Fruit fly (Drosophila melanogaster) whole organism, embryonic: ENCODE results near the gene CG32811.

Source experiments
- CG10431 ChIP-seq: fragments of 200-800 bp; sonication (Bioruptor generic); optimal IDR thresholded peaks from 3 replicates; lab custom pipeline; 2018; ENCODE audit warnings: missing biosample characterization, mild to moderate bottlenecking, missing genetic modification characterization
- CG10565 ChIP-seq: fragments of 200-800 bp; sonication (Bioruptor generic); optimal IDR thresholded peaks from 3 replicates; lab custom pipeline; 2016; ENCODE audit warnings: missing biosample characterization, mild to moderate bottlenecking, missing genetic modification characterization
- CG12155 ChIP-seq: fragments of 200-800 bp; sonication (Bioruptor generic); optimal IDR thresholded peaks from 3 replicates; lab custom pipeline; 2016; ENCODE audit warnings: missing biosample characterization, missing genetic modification characterization
- CG13287 ChIP-seq: fragments of 200-800 bp; sonication (Bioruptor generic); IDR thresholded peaks from 2 replicates; pipeline ENCODE4 v1.3.6; 2022; ENCODE audit warnings: missing biosample characterization, missing genetic modification characterization; ENCODE audit not compliant: partially characterized antibody
- CG16779 ChIP-seq: fragments of 200-800 bp; sonication (Bioruptor generic); IDR thresholded peaks from 2 replicates; pipeline ENCODE4 v1.3.6; 2022; ENCODE audit warnings: missing biosample characterization, missing genetic modification characterization
- CG1832 ChIP-seq: fragments of 200-800 bp; sonication (Bioruptor generic); optimal IDR thresholded peaks from 2 replicates; lab custom pipeline; 2017; ENCODE audit warnings: missing biosample characterization, mild to moderate bottlenecking, missing genetic modification characterization, inconsistent platforms
- CG2116 ChIP-seq: fragments of 200-800 bp; sonication (Bioruptor generic); optimal IDR thresholded peaks from 3 replicates; lab custom pipeline; 2018; ENCODE audit warnings: missing biosample characterization, mild to moderate bottlenecking, missing genetic modification characterization
- CG31365 ChIP-seq: fragments of 200-800 bp; sonication (Bioruptor generic); optimal IDR thresholded peaks from 2 replicates; lab custom pipeline; 2018; ENCODE audit warnings: missing biosample characterization, mild to moderate bottlenecking, missing genetic modification characterization
- CG32767 ChIP-seq: fragments of 200-800 bp; sonication (Bioruptor generic); IDR thresholded peaks from 2 replicates; pipeline ENCODE4 v1.3.6; 2022; ENCODE audit warnings: missing biosample characterization, missing genetic modification characterization
- CG34224 ChIP-seq: fragments of 200-800 bp; sonication (Bioruptor generic); IDR thresholded peaks from 3 replicates; pipeline ENCODE4 v1.3.6; 2022; ENCODE audit warnings: missing biosample characterization, missing genetic modification characterization; ENCODE audit not compliant: partially characterized antibody
- CG4328 ChIP-seq: fragments of 200-800 bp; sonication (Bioruptor generic); optimal IDR thresholded peaks from 3 replicates; lab custom pipeline; 2017; ENCODE audit warnings: missing biosample characterization, missing genetic modification reagents, missing genetic modification characterization
- CG7786 ChIP-seq: fragments of 200-800 bp; sonication (Bioruptor generic); optimal IDR thresholded peaks from 2 replicates; lab custom pipeline; 2016; ENCODE audit warnings: missing biosample characterization, missing genetic modification characterization
- CG9727 ChIP-seq: fragments of 200-800 bp; sonication (Bioruptor generic); optimal IDR thresholded peaks from 3 replicates; lab custom pipeline; 2017; ENCODE audit warnings: missing biosample characterization, mild to moderate bottlenecking, missing genetic modification characterization
- CG9876 ChIP-seq: fragments of 200-800 bp; sonication (Bioruptor generic); optimal IDR thresholded peaks from 2 replicates; lab custom pipeline; 2016; ENCODE audit warnings: missing biosample characterization, missing genetic modification characterization
- Dad ChIP-seq: fragments of 200-800 bp; sonication (Bioruptor generic); optimal IDR thresholded peaks from 3 replicates; lab custom pipeline; 2016; ENCODE audit warnings: missing biosample characterization, missing genetic modification characterization
- Deaf1 ChIP-seq: fragments of 200-800 bp; optimal IDR thresholded peaks from 3 replicates; lab custom pipeline; 2019; ENCODE audit warnings: missing biosample characterization, mild to moderate bottlenecking, missing genetic modification characterization, moderate library complexity
- Dfd ChIP-seq, 2 experiments: fragments of >200 bp; optimal IDR thresholded peaks; 2 replicates each; lab custom pipeline; 2017; ENCODE audit warnings: missing biosample characterization in 2 of 2, missing genetic modification characterization in 2 of 2
- ERR ChIP-seq: fragments of 200-800 bp; sonication (Bioruptor generic); optimal IDR thresholded peaks from 2 replicates; lab custom pipeline; 2016; ENCODE audit warnings: missing biosample characterization, missing genetic modification characterization
- Fer1 ChIP-seq: fragments of 200-800 bp; sonication (Bioruptor generic); optimal IDR thresholded peaks from 2 replicates; lab custom pipeline; 2017; ENCODE audit warnings: missing biosample characterization, mild to moderate bottlenecking, missing genetic modification characterization
- GATAe ChIP-seq: fragments of 200-800 bp; sonication (Bioruptor generic); conservative IDR thresholded peaks from 2 replicates; pipeline ENCODE4 v1.3.6; 2022; ENCODE audit warnings: missing biosample characterization, missing genetic modification characterization
- HLH54F ChIP-seq: fragments of 200-800 bp; sonication (Bioruptor generic); optimal IDR thresholded peaks from 3 replicates; lab custom pipeline; 2016; ENCODE audit warnings: missing biosample characterization, missing genetic modification characterization
- Hr39 ChIP-seq: fragments of >200 bp; optimal IDR thresholded peaks from 2 replicates; lab custom pipeline; 2017
- Nf-YB ChIP-seq: fragments of 200-800 bp; sonication (Bioruptor generic); optimal IDR thresholded peaks from 3 replicates; lab custom pipeline; 2019; ENCODE audit warnings: missing biosample characterization, mild to moderate bottlenecking, missing genetic modification characterization, moderate library complexity
- Oaz ChIP-seq: fragments of 200-800 bp; sonication (Bioruptor generic); IDR thresholded peaks from 2 replicates; pipeline ENCODE4 v1.3.6; 2022; ENCODE audit warnings: missing biosample characterization, missing genetic modification characterization
- Poxn ChIP-seq: fragments of 200-800 bp; sonication (Bioruptor generic); IDR thresholded peaks from 2 replicates; pipeline ENCODE4 v1.3.6; 2022; ENCODE audit warnings: missing biosample characterization, missing genetic modification characterization
- Sox102F ChIP-seq: fragments of 200-800 bp; sonication (Bioruptor generic); optimal IDR thresholded peaks from 2 replicates; lab custom pipeline; 2018; ENCODE audit warnings: missing biosample characterization, mild to moderate bottlenecking, missing genetic modification characterization, moderate library complexity
- Sry-δ ChIP-seq: fragments of 200-800 bp; sonication (Bioruptor generic); optimal IDR thresholded peaks from 2 replicates; lab custom pipeline; 2016; ENCODE audit warnings: missing biosample characterization, missing genetic modification characterization
- abd-A ChIP-seq: fragments of 200-800 bp; sonication (Bioruptor generic); optimal IDR thresholded peaks from 3 replicates; lab custom pipeline; 2019; ENCODE audit warnings: missing biosample characterization, mild to moderate bottlenecking, missing genetic modification characterization, moderate library complexity
- bsh ChIP-seq, 2 experiments: fragments of 200-800 bp; sonication (Bioruptor generic); optimal IDR thresholded peaks; 2 replicates each; lab custom pipeline; 2017 to 2018; ENCODE audit warnings: mild to moderate bottlenecking in 2 of 2, missing biosample characterization in 2 of 2, missing genetic modification characterization in 2 of 2, moderate library complexity in 1 of 2
- caup ChIP-seq: fragments of 200-800 bp; sonication (Bioruptor generic); optimal IDR thresholded peaks from 3 replicates; lab custom pipeline; 2017; ENCODE audit warnings: missing biosample characterization, mild to moderate bottlenecking, missing genetic modification characterization, moderate library complexity; ENCODE audit not compliant: severe bottlenecking
- chinmo ChIP-seq: fragments of 200-800 bp; sonication (Bioruptor generic); IDR thresholded peaks from 4 replicates; pipeline ENCODE4 v1.3.6; 2022; ENCODE audit warnings: missing biosample characterization, missing genetic modification characterization; ENCODE audit not compliant: partially characterized antibody
- crol ChIP-seq: fragments of 200-800 bp; sonication (Bioruptor generic); IDR thresholded peaks from 2 replicates; pipeline ENCODE4 v1.3.6; 2022; ENCODE audit warnings: missing biosample characterization, missing genetic modification characterization
- dmrt99B ChIP-seq: fragments of 200-800 bp; sonication (Bioruptor generic); optimal IDR thresholded peaks from 2 replicates; lab custom pipeline; 2018; ENCODE audit warnings: missing biosample characterization, mild to moderate bottlenecking, missing genetic modification characterization, moderate library complexity
- exex ChIP-seq: fragments of 200-800 bp; sonication (Bioruptor generic); optimal IDR thresholded peaks from 4 replicates; lab custom pipeline; 2018; ENCODE audit warnings: missing biosample characterization, mild to moderate bottlenecking, missing genetic modification characterization, moderate library complexity
- gfzf ChIP-seq: fragments of 200-800 bp; sonication (Bioruptor generic); optimal IDR thresholded peaks from 2 replicates; lab custom pipeline; 2016; ENCODE audit warnings: missing biosample characterization, mild to moderate bottlenecking, missing genetic modification characterization, moderate library complexity
- grn ChIP-seq: fragments of 200-800 bp; sonication (Bioruptor generic); optimal IDR thresholded peaks from 3 replicates; lab custom pipeline; 2017; ENCODE audit warnings: missing biosample characterization, missing genetic modification characterization
- gsb ChIP-seq: fragments of 200-800 bp; sonication (Bioruptor generic); IDR thresholded peaks from 2 replicates; pipeline ENCODE4 v1.3.6; 2022; ENCODE audit warnings: missing biosample characterization, missing genetic modification characterization
- gsb-n ChIP-seq: fragments of 200-800 bp; sonication (Bioruptor generic); optimal IDR thresholded peaks from 3 replicates; lab custom pipeline; 2018; ENCODE audit warnings: missing biosample characterization, mild to moderate bottlenecking, missing genetic modification characterization
- ham ChIP-seq: fragments of 200-800 bp; sonication (Bioruptor generic); IDR thresholded peaks from 2 replicates; pipeline ENCODE4 v1.3.6; 2022; ENCODE audit warnings: missing biosample characterization, missing genetic modification characterization
- jumu ChIP-seq: fragments of 200-800 bp; sonication (Bioruptor generic); optimal IDR thresholded peaks from 3 replicates; lab custom pipeline; 2016; ENCODE audit warnings: missing biosample characterization, missing genetic modification characterization
- kah ChIP-seq: fragments of 200-800 bp; sonication (Bioruptor generic); optimal IDR thresholded peaks from 2 replicates; lab custom pipeline; 2018; ENCODE audit warnings: missing biosample characterization, mild to moderate bottlenecking, missing genetic modification characterization
- mirr ChIP-seq: fragments of 200-800 bp; sonication (Bioruptor generic); optimal IDR thresholded peaks from 3 replicates; lab custom pipeline; 2018; ENCODE audit warnings: missing biosample characterization, mild to moderate bottlenecking, missing genetic modification characterization
- pnt ChIP-seq: fragments of 200-800 bp; sonication (Bioruptor generic); optimal IDR thresholded peaks from 3 replicates; lab custom pipeline; 2016; ENCODE audit warnings: missing biosample characterization, missing genetic modification characterization
- salm ChIP-seq: fragments of 200-800 bp; sonication (Bioruptor generic); optimal IDR thresholded peaks from 2 replicates; lab custom pipeline; 2018; ENCODE audit warnings: missing biosample characterization, mild to moderate bottlenecking, missing genetic modification characterization
- sna ChIP-seq: fragments of 200-800 bp; sonication (Bioruptor generic); IDR thresholded peaks from 2 replicates; pipeline ENCODE4 v1.3.6; 2022; ENCODE audit warnings: missing biosample characterization, missing genetic modification characterization; ENCODE audit not compliant: partially characterized antibody
- sob ChIP-seq: fragments of 200-800 bp; sonication (Bioruptor generic); IDR thresholded peaks from 2 replicates; pipeline ENCODE4 v1.3.6; 2022; ENCODE audit warnings: missing biosample characterization, missing genetic modification characterization
- tup ChIP-seq: fragments of 200-800 bp; sonication (Bioruptor generic); optimal IDR thresholded peaks from 2 replicates; lab custom pipeline; 2016; ENCODE audit warnings: missing biosample characterization, mild to moderate bottlenecking, missing genetic modification characterization, moderate library complexity
- unpg ChIP-seq: fragments of 200-800 bp; sonication (Bioruptor generic); optimal IDR thresholded peaks from 3 replicates; lab custom pipeline; 2018; ENCODE audit warnings: missing biosample characterization, mild to moderate bottlenecking, missing genetic modification characterization, moderate library complexity
- wor ChIP-seq: fragments of 200-800 bp; sonication (Bioruptor generic); IDR thresholded peaks from 2 replicates; pipeline ENCODE4 v1.3.6; 2022; ENCODE audit warnings: missing biosample characterization, missing genetic modification characterization
- z ChIP-seq: fragments of 200-800 bp; sonication (Bioruptor generic); IDR thresholded peaks from 3 replicates; pipeline ENCODE4 v1.3.6; 2022; ENCODE audit warnings: missing biosample characterization, missing genetic modification characterization

Gene CG32811

dm6 chrX:1346256-1346655, 48.1 kb upstream of the CG32811 start, which contains the start of gene Tsp2A (continued):
- TF ChIP-seq crol (GFP tag; lab: Robert Waterston, UW) (peak; percentile 76), mirr (GFP tag; lab: Kevin White, UChicago) (peak; percentile 53), Sox102F (GFP tag; lab: Kevin White, UChicago) (no peak), HLH54F (no peak), CG10431 (GFP tag; lab: Kevin White, UChicago) (no peak), GATAe (GFP tag; lab: Robert Waterston, UW) (peak; percentile 99), ham (no peak), caup (GFP tag; lab: Kevin White, UChicago) (no peak), exex (tag; lab: Kevin White, UChicago) (peak; percentile 20)

- TF ChIP-seq gsb-n (tag; lab: Kevin White, UChicago) (no peak), z (no peak), grn (GFP tag; lab: Kevin White, UChicago) (no peak), CG7786 (no peak), tup (GFP tag; lab: Kevin White, UChicago) (no peak), CG32767 (no peak), Poxn (no peak), gfzf (peak; percentile 2), CG16779 (no peak), CG2116 (GFP tag; lab: Kevin White, UChicago) (peak; percentile 66), ERR (no peak), Sry-δ (peak; percentile 63), sob (GFP tag; lab: Robert Waterston, UW) (no peak), pnt (no peak), CG10565 (GFP tag; lab: Kevin White, UChicago) (no peak), sna (GFP tag; lab: Robert Waterston, UW) (peak; percentile 94), bsh (GFP tag; optimal IDR thresholded peaks at IDR 0.05; lab: Kevin White, UChicago) (no peak), Deaf1 (peak; percentile 8), Fer1 (GFP tag; lab: Kevin White, UChicago) (peak; percentile 26), salm (tag; lab: Kevin White, UChicago) (no peak), Oaz (no peak), kah (GFP tag; lab: Kevin White, UChicago) (no peak), wor (no peak), Dad (GFP tag; lab: Kevin White, UChicago) (no peak), CG9727 (no peak), CG4328 (GFP tag; lab: Kevin White, UChicago) (no peak), chinmo (peak; percentile 96), abd-A (tag; lab: Kevin White, UChicago) (no peak), gsb (GFP tag; lab: Robert Waterston, UW) (no peak), mirr (GFP tag; lab: Kevin White, UChicago) (no peak), CG12155 (no peak), jumu (GFP tag; lab: Kevin White, UChicago) (no peak), CG31365 (tag; lab: Kevin White, UChicago) (no peak), Dfd (GFP tag; optimal IDR thresholded peaks at IDR 0.05; lab: Kevin White, UChicago) (no peak), dmrt99B (tag; lab: Kevin White, UChicago) (no peak), CG13287 (GFP tag; lab: Robert Waterston, UW) (peak; percentile 96), Nf-YB (GFP tag; lab: Kevin White, UChicago) (no peak), CG1832 (GFP tag; lab: Kevin White, UChicago) (no peak), CG34224 (GFP tag; lab: Robert Waterston, UW) (peak; percentile 96), CG9876 (GFP tag; lab: Kevin White, UChicago) (no peak), Hr39 (lab: Kevin White, UChicago) (peak; percentile 86), unpg (GFP tag; lab: Kevin White, UChicago) (no peak)
These were observed 43.8 kb upstream of the CG32811 start, which contains the start of gene Naa30A for dm6 chrX:1341944-1342392. Gene Naa30A, plus strand, starts transcription at chrX:1342106.
